Fruit fly (Drosophila melanogaster): ENCODE data around the gene RhoGEF3.
A peak's percentile ranks its signal among the peaks of the same experiment; 100 is the strongest.

Gene RhoGEF3

dm6 chr3L:270760-271500, 6.3 kb upstream of the RhoGEF3 start, which contains the start of gene miple2 (continued):
- TF ChIP-seq grau (tag; optimal IDR thresholded peaks at IDR 0.05) (peak; percentile 41), HHEX (GFP tag; optimal IDR thresholded peaks at IDR 0.05) (peak; percentile 56), sima (GFP tag; optimal IDR thresholded peaks at IDR 0.05) (no peak), CG12236 (GFP tag; optimal IDR thresholded peaks at IDR 0.05) (peak; percentile 36), Ssrp (tag; optimal IDR thresholded peaks at IDR 0.05) (peak; percentile 35), Side (GFP tag; optimal IDR thresholded peaks at IDR 0.05) (peak; percentile 53), CG2116 (GFP tag; optimal IDR thresholded peaks at IDR 0.05) (peak; percentile 4), cato (GFP tag; optimal IDR thresholded peaks at IDR 0.05; ENCODE audit: borderline replicate concordance) (no peak), GATAe (GFP tag; conservative IDR thresholded peaks at IDR 0.05) (no peak; the same call in 1 of the 2 replicates), ttk (GFP tag; IDR thresholded peaks at IDR 0.05) (no peak), knrl (GFP tag; IDR thresholded peaks at IDR 0.05; ENCODE audit: partially characterized antibody) (no peak), eve (GFP tag; optimal IDR thresholded peaks at IDR 0.05) (no peak), PHDP (tag; optimal IDR thresholded peaks at IDR 0.05) (peak; percentile 53), fd102C (GFP tag; optimal IDR thresholded peaks at IDR 0.05) (peak; percentile 80), C15 (GFP tag; IDR thresholded peaks at IDR 0.05) (no peak), vnd (GFP tag; IDR thresholded peaks at IDR 0.05; ENCODE audit: partially characterized antibody) (no peak), gce (GFP tag; IDR thresholded peaks at IDR 0.05) (no peak), CG32767 (GFP tag; IDR thresholded peaks at IDR 0.05) (peak; percentile 88), en (GFP tag; optimal IDR thresholded peaks at IDR 0.05) (no peak), Fer1 (GFP tag; optimal IDR thresholded peaks at IDR 0.05) (peak; percentile 56), Dbx (GFP tag; IDR thresholded peaks at IDR 0.05) (no peak), Med (GFP tag) (peak; percentile 66), emc (GFP tag; optimal IDR thresholded peaks at IDR 0.05) (no peak), nerfin-1 (tag; optimal IDR thresholded peaks at IDR 0.05) (peak; percentile 55), CG8388 (GFP tag; optimal IDR thresholded peaks at IDR 0.05) (peak; percentile 32), CG17328 (GFP tag; IDR thresholded peaks at IDR 0.05) (0 out of 2 replicates have a peak, but pooled peaks have one; percentile 12), tgo (GFP tag; IDR thresholded peaks at IDR 0.05) (no peak), da (GFP tag; optimal IDR thresholded peaks at IDR 0.05) (no peak), luna (GFP tag; optimal IDR thresholded peaks at IDR 0.05) (peak; percentile 3), Sin3A (optimal IDR thresholded peaks at IDR 0.05) (no peak), Ravus (GFP tag; IDR thresholded peaks at IDR 0.05) (no peak), Lpt (GFP tag; optimal IDR thresholded peaks at IDR 0.05) (no peak), sna (GFP tag; IDR thresholded peaks at IDR 0.05; ENCODE audit: partially characterized antibody) (no peak), CG3065 (GFP tag; optimal IDR thresholded peaks at IDR 0.05) (no peak), CG3163 (GFP tag; optimal IDR thresholded peaks at IDR 0.05) (peak; percentile 1), NFAT (GFP tag; IDR thresholded peaks at IDR 0.05) (no peak), CG4617 (GFP tag; optimal IDR thresholded peaks at IDR 0.05; ENCODE audit: borderline replicate concordance) (no peak), CG9876 (GFP tag; optimal IDR thresholded peaks at IDR 0.05) (no peak), CHES-1-like (GFP tag; optimal IDR thresholded peaks at IDR 0.05) (peak; percentile 6), Bdp1 (GFP tag; optimal IDR thresholded peaks at IDR 0.05) (no peak), NC2α (GFP tag; optimal IDR thresholded peaks at IDR 0.05) (no peak), lola (GFP tag; optimal IDR thresholded peaks at IDR 0.05) (peak in 1 of 3 experiments; percentile 62), CG12769 (tag; optimal IDR thresholded peaks at IDR 0.05) (peak; percentile 59), p53 (GFP tag; optimal IDR thresholded peaks at IDR 0.05) (no peak), Hmr (GFP tag; optimal IDR thresholded peaks at IDR 0.05) (peak; percentile 66), Deaf1 (tag; optimal IDR thresholded peaks at IDR 0.05) (peak; percentile 32), sens-2 (GFP tag; IDR thresholded peaks at IDR 0.05) (no peak), prd (optimal IDR thresholded peaks at IDR 0.05) (no peak), prd (GFP tag; IDR thresholded peaks at IDR 0.05) (peak; percentile 44; the same call in 1 of the 3 replicates), CG14441 (GFP tag; IDR thresholded peaks at IDR 0.05) (0 out of 2 replicates have a peak, but pooled peaks have one; percentile 14)

Measured in whole organism, embryonic.